Fruit fly (Drosophila melanogaster): ENCODE results near the gene CG18549.
A peak's percentile ranks its signal among the peaks of the same experiment; 100 is the strongest.

The CG18549 gene

dm6 chr3R:12401672-12402296, 47.3 kb upstream of the CG18549 start, which contains the start of gene DNAlig3 (continued):
- TF ChIP-seq Max (GFP tag; optimal IDR thresholded peaks at IDR 0.05) (no peak), Xbp1 (GFP tag; optimal IDR thresholded peaks at IDR 0.05) (no peak), CG10565 (GFP tag; optimal IDR thresholded peaks at IDR 0.05) (no peak), tll (GFP tag; optimal IDR thresholded peaks at IDR 0.05) (peak in 1 of 2 experiments; percentile 62), CHES-1-like (GFP tag; optimal IDR thresholded peaks at IDR 0.05) (no peak), CG6683 (GFP tag; optimal IDR thresholded peaks at IDR 0.05) (peak; percentile 8), scrt (GFP tag; optimal IDR thresholded peaks at IDR 0.05) (peak; percentile 53), emc (GFP tag; optimal IDR thresholded peaks at IDR 0.05) (no peak), otp (GFP tag; IDR thresholded peaks at IDR 0.05) (no peak), mirr (GFP tag; optimal IDR thresholded peaks at IDR 0.05) (no peak), luna (GFP tag; optimal IDR thresholded peaks at IDR 0.05) (no peak), Dref (GFP tag; IDR thresholded peaks at IDR 0.05) (peak; percentile 40; the same call in 1 of the 2 replicates), fd96Cb (tag; optimal IDR thresholded peaks at IDR 0.05) (no peak), CG43689 (GFP tag; IDR thresholded peaks at IDR 0.05) (no peak), jigr1 (GFP tag; IDR thresholded peaks at IDR 0.05) (no peak), bbx (GFP tag; IDR thresholded peaks at IDR 0.05; ENCODE audit: partially characterized antibody) (peak; percentile 63), Atf-2 (GFP tag; optimal IDR thresholded peaks at IDR 0.05) (no peak), CG4424 (GFP tag; optimal IDR thresholded peaks at IDR 0.05) (no peak), Opbp (GFP tag; IDR thresholded peaks at IDR 0.05; ENCODE audit: partially characterized antibody) (no peak), Mad (GFP tag; optimal IDR thresholded peaks at IDR 0.05) (no peak), pfk (GFP tag; optimal IDR thresholded peaks at IDR 0.05) (no peak), aop (GFP tag; IDR thresholded peaks at IDR 0.05) (no peak), Doc3 (GFP tag; IDR thresholded peaks at IDR 0.05; ENCODE audit: partially characterized antibody) (peak; percentile 61; the same call in 1 of the 3 replicates), CG8388 (GFP tag; optimal IDR thresholded peaks at IDR 0.05) (no peak), Fer3 (tag; optimal IDR thresholded peaks at IDR 0.05) (no peak), CG6689 (GFP tag; IDR thresholded peaks at IDR 0.05) (no peak), lov (optimal IDR thresholded peaks at IDR 0.05) (no peak), lov (GFP tag; IDR thresholded peaks at IDR 0.05) (no peak), da (GFP tag; optimal IDR thresholded peaks at IDR 0.05) (no peak), CG32532 (GFP tag; IDR thresholded peaks at IDR 0.05) (no peak), CG11504 (tag; optimal IDR thresholded peaks at IDR 0.05) (no peak), HLHmδ (GFP tag; optimal IDR thresholded peaks at IDR 0.05) (peak; percentile 65), CG6254 (GFP tag; optimal IDR thresholded peaks at IDR 0.05) (no peak), CG2875 (GFP tag; optimal IDR thresholded peaks at IDR 0.05) (no peak), Hmx (GFP tag; optimal IDR thresholded peaks at IDR 0.05) (no peak), seq (GFP tag; IDR thresholded peaks at IDR 0.05) (no peak), unc-4 (GFP tag; IDR thresholded peaks at IDR 0.05; ENCODE audit: partially characterized antibody) (peak; percentile 57), CG8281 (tag; optimal IDR thresholded peaks at IDR 0.05) (no peak), Ravus (GFP tag; IDR thresholded peaks at IDR 0.05) (no peak), CG11247 (GFP tag; IDR thresholded peaks at IDR 0.05) (no peak), pan (optimal IDR thresholded peaks at IDR 0.05) (no peak), pan (GFP tag; optimal IDR thresholded peaks at IDR 0.05 in 1 of 2, IDR thresholded peaks at IDR 0.05 in 1 of 2) (no peak), lmd (GFP tag; IDR thresholded peaks at IDR 0.05) (no peak), CG14667 (GFP tag; IDR thresholded peaks at IDR 0.05) (no peak), CG3838 (GFP tag; optimal IDR thresholded peaks at IDR 0.05) (no peak), CG4820 (GFP tag; optimal IDR thresholded peaks at IDR 0.05) (no peak), CG8290 (GFP tag; optimal IDR thresholded peaks at IDR 0.05) (no peak), CG8290 (tag; optimal IDR thresholded peaks at IDR 0.05) (peak in 1 of 2 experiments; percentile 40), eyg (GFP tag; optimal IDR thresholded peaks at IDR 0.05) (no peak), dan (GFP tag; IDR thresholded peaks at IDR 0.05) (no peak), Dip2 (GFP tag; IDR thresholded peaks at IDR 0.05) (no peak), Rfx (GFP tag; IDR thresholded peaks at IDR 0.05) (no peak)

Data from whole organism, embryonic.